Worm (Caenorhabditis elegans) whole organism, L2 larva: Measurements from ENCODE around the gene srh-142.

ENCODE experiments used
- F13H6.1 ChIP-seq: sonication (generic microtip); optimal IDR thresholded peaks from 2 replicates; lab custom pipeline; 2016; ENCODE audit warnings: missing genetic modification characterization, missing compliant biosample characterization
- R02D3.7 ChIP-seq: fragments of 150-350 bp; optimal IDR thresholded peaks from 2 replicates; lab custom pipeline; 2014; ENCODE audit warnings: missing biosample characterization, missing genetic modification characterization
- Y55F3AM.14 ChIP-seq: fragments of 200-800 bp; sonication (Bioruptor generic); optimal IDR thresholded peaks from 2 replicates; lab custom pipeline; 2018; ENCODE audit warnings: mild to moderate bottlenecking, missing genetic modification characterization, missing compliant biosample characterization
- ZK546.5 ChIP-seq: sonication (generic microtip); optimal IDR thresholded peaks from 2 replicates; lab custom pipeline; 2017; ENCODE audit warnings: missing biosample characterization, missing genetic modification characterization
- alr-1 ChIP-seq: fragments of 150-350 bp; optimal IDR thresholded peaks from 2 replicates; lab custom pipeline; 2014; ENCODE audit warnings: missing biosample characterization, missing genetic modification characterization
- aly-2 ChIP-seq: fragments of 150-350 bp; optimal IDR thresholded peaks from 2 replicates; lab custom pipeline; 2014; ENCODE audit warnings: missing biosample characterization, missing genetic modification characterization
- ama-1 ChIP-seq: fragments of 150-350 bp; optimal IDR thresholded peaks from 2 replicates; lab custom pipeline; 2018; ENCODE audit warnings: inconsistent platforms
- ceh-16 ChIP-seq: fragments of 150-350 bp; optimal IDR thresholded peaks from 2 replicates; lab custom pipeline; 2014; ENCODE audit warnings: missing biosample characterization, missing genetic modification characterization
- ceh-82 ChIP-seq: fragments of 150-350 bp; optimal IDR thresholded peaks from 2 replicates; lab custom pipeline; 2014; ENCODE audit warnings: missing biosample characterization, missing genetic modification characterization
- crh-2 ChIP-seq: sonication (generic microtip); optimal IDR thresholded peaks from 2 replicates; lab custom pipeline; 2017; ENCODE audit warnings: missing biosample characterization, missing genetic modification characterization
- elt-1 ChIP-seq: fragments of 150-350 bp; optimal IDR thresholded peaks from 2 replicates; lab custom pipeline; 2014; ENCODE audit warnings: missing biosample characterization, missing genetic modification characterization
- elt-3 ChIP-seq: sonication (generic microtip); optimal IDR thresholded peaks from 2 replicates; lab custom pipeline; 2017; ENCODE audit warnings: missing biosample characterization, missing genetic modification characterization
- fos-1 ChIP-seq: fragments of 150-350 bp; optimal IDR thresholded peaks from 2 replicates; lab custom pipeline; 2014; ENCODE audit warnings: missing biosample characterization, missing genetic modification characterization
- gmeb-1 ChIP-seq: fragments of 150-350 bp; optimal IDR thresholded peaks from 2 replicates; lab custom pipeline; 2014; ENCODE audit warnings: missing biosample characterization, missing genetic modification characterization
- lin-11 ChIP-seq: fragments of 150-350 bp; sonication (generic microtip); optimal IDR thresholded peaks from 2 replicates; lab custom pipeline; 2014; ENCODE audit warnings: missing biosample characterization, missing genetic modification characterization, inconsistent platforms, mixed read lengths
- lin-39 ChIP-seq: fragments of 150-350 bp; optimal IDR thresholded peaks from 2 replicates; lab custom pipeline; 2014; ENCODE audit warnings: missing biosample characterization, missing genetic modification reagents, missing genetic modification characterization
- lsy-2 ChIP-seq, 2 experiments: fragments of 150-350 bp in 1 of 2; sonication (generic microtip) in 1 of 2; optimal IDR thresholded peaks; 2 replicates each; lab custom pipeline; 2014 to 2017; ENCODE audit warnings: missing biosample characterization in 2 of 2, missing genetic modification characterization in 2 of 2
- mab-5 ChIP-seq: fragments of 150-350 bp; optimal IDR thresholded peaks from 2 replicates; lab custom pipeline; 2014; ENCODE audit warnings: missing biosample characterization, missing genetic modification characterization
- mbf-1 ChIP-seq: sonication (generic microtip); optimal IDR thresholded peaks from 2 replicates; lab custom pipeline; 2017; ENCODE audit warnings: missing biosample characterization, missing genetic modification characterization
- nhr-10 ChIP-seq: sonication (generic microtip); optimal IDR thresholded peaks from 2 replicates; lab custom pipeline; 2017; ENCODE audit warnings: missing biosample characterization, missing genetic modification characterization
- nhr-11 ChIP-seq: fragments of 150-350 bp; optimal IDR thresholded peaks from 2 replicates; lab custom pipeline; 2014; ENCODE audit warnings: missing biosample characterization, missing genetic modification characterization
- nhr-12 ChIP-seq: fragments of 150-350 bp; optimal IDR thresholded peaks from 2 replicates; lab custom pipeline; 2014; ENCODE audit warnings: missing biosample characterization, missing genetic modification characterization
- nhr-129 ChIP-seq: fragments of 150-350 bp; optimal IDR thresholded peaks from 2 replicates; lab custom pipeline; 2014; ENCODE audit warnings: missing biosample characterization, missing genetic modification characterization
- nhr-23 ChIP-seq: fragments of 150-350 bp; optimal IDR thresholded peaks from 2 replicates; lab custom pipeline; 2014; ENCODE audit warnings: missing biosample characterization, missing genetic modification reagents, missing genetic modification characterization
- nhr-6 ChIP-seq: fragments of 150-350 bp; optimal IDR thresholded peaks from 2 replicates; lab custom pipeline; 2014; ENCODE audit warnings: missing biosample characterization, missing genetic modification characterization
- nhr-77 ChIP-seq: fragments of 150-350 bp; optimal IDR thresholded peaks from 2 replicates; lab custom pipeline; 2014; ENCODE audit warnings: missing biosample characterization, missing genetic modification characterization
- peb-1 ChIP-seq: fragments of 150-350 bp; optimal IDR thresholded peaks from 2 replicates; lab custom pipeline; 2014; ENCODE audit warnings: missing biosample characterization, missing genetic modification characterization
- sem-4 ChIP-seq: fragments of 150-350 bp; optimal IDR thresholded peaks from 2 replicates; lab custom pipeline; 2014; ENCODE audit warnings: missing biosample characterization, missing genetic modification reagents, missing genetic modification characterization
- skn-1 ChIP-seq: sonication (generic microtip); optimal IDR thresholded peaks from 2 replicates; lab custom pipeline; 2017; ENCODE audit warnings: missing biosample characterization, missing genetic modification characterization
- sma-3 ChIP-seq: sonication (generic microtip); optimal IDR thresholded peaks from 2 replicates; lab custom pipeline; 2016; ENCODE audit warnings: missing genetic modification reagents, missing genetic modification characterization, missing compliant biosample characterization
- sma-9 ChIP-seq, 2 experiments: fragments of 150-350 bp in 1 of 2; sonication (generic microtip) in 1 of 2; optimal IDR thresholded peaks; 2 replicates each; lab custom pipeline; 2014 to 2016; ENCODE audit warnings: missing genetic modification characterization in 2 of 2, mild to moderate bottlenecking in 1 of 2, missing biosample characterization in 1 of 2, missing compliant biosample characterization in 1 of 2, missing genetic modification reagents in 1 of 2, moderate library complexity in 1 of 2
- snpc-4 ChIP-seq: fragments of 150-350 bp; optimal IDR thresholded peaks from 2 replicates; lab custom pipeline; 2014; ENCODE audit warnings: missing biosample characterization, missing genetic modification characterization
- unc-39 ChIP-seq: fragments of 150-350 bp; optimal IDR thresholded peaks from 2 replicates; lab custom pipeline; 2014; ENCODE audit warnings: missing biosample characterization, missing genetic modification characterization
- unc-55 ChIP-seq: fragments of 150-350 bp; sonication (generic microtip); optimal IDR thresholded peaks from 3 replicates; lab custom pipeline; 2014; ENCODE audit warnings: missing biosample characterization, missing genetic modification reagents, missing genetic modification characterization
- unc-62 ChIP-seq: fragments of 150-350 bp; optimal IDR thresholded peaks from 2 replicates; lab custom pipeline; 2014; ENCODE audit warnings: missing biosample characterization, missing genetic modification reagents, missing genetic modification characterization
- ztf-1 ChIP-seq: fragments of 200-800 bp; sonication (Bioruptor generic); conservative IDR thresholded peaks from 2 replicates; pipeline ENCODE4 v1.3.6; 2022; ENCODE audit warnings: missing genetic modification characterization, missing compliant biosample characterization
- ztf-11 ChIP-seq: sonication (generic microtip); optimal IDR thresholded peaks from 2 replicates; lab custom pipeline; 2017; ENCODE audit warnings: missing biosample characterization, missing genetic modification characterization
- ztf-4 ChIP-seq: fragments of 150-350 bp; optimal IDR thresholded peaks from 2 replicates; lab custom pipeline; 2014; ENCODE audit warnings: missing biosample characterization, missing genetic modification characterization

srh-142 gene

DNA sequence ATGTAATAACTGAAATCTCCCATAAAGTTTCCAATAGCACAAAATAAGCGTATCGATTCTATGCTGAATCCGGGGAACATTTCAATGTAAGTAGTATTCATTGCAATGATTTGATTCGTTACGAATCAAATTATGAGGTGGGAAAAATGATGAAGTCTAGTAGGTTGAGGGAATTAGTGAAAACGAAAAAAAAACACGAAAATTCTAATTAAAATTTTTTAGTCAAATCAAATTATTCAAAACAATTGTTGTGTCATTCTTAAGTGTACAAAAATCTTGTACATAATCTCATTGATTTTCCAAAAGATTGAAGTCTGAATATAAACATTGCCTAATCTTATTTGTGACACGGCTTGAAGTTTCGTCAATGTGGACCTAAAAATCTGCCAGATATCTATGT lies 36.3 kb downstream of the srh-142 start, which contains the start of gene srw-29:
Gene srw-29, minus strand, starts transcription at position 101 of the 400 bp plus-strand sequence.
- TF ChIP-seq unc-39 (tag; lab: Kevin White, UChicago): no peak
- TF ChIP-seq lin-11: no peak
- no peak for TF ChIP-seq nhr-6 (tag; lab: Kevin White, UChicago)
- TF ChIP-seq nhr-12 (tag; lab: Kevin White, UChicago): no peak
- no peak for TF ChIP-seq mbf-1 (tag; lab: Kevin White, UChicago)
- no peak for TF ChIP-seq elt-3 (tag; lab: Kevin White, UChicago)
- TF ChIP-seq sem-4 (tag; lab: Kevin White, UChicago): no peak
- no peak for TF ChIP-seq lin-39
- no peak for TF ChIP-seq Y55F3AM.14 (GFP tag; lab: Kevin White, UChicago)
- TF ChIP-seq, all 48 proteins: peak for 0

DNA sequence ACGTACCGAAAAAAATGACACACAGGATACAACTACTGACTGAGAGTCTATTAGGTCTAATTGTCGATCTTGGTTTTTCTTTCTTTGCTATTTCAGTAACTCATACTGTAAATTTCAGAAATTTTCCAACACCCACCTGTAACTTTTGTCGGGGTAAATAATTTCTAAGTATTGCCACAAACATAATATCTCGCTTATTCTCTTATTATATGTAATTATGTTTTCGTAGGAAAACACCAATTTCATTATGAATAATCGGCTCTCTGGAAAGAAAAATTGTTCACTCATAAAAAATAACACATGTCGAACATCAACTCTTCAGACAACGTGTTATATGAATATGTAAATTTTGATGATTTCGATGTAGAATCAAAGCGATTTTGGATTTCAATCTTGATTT lies 40.1 kb downstream of the srh-142 start, which contains the start of gene srw-48:
Gene srw-48, plus strand, starts transcription at position 301 of the 400 bp plus-strand sequence.
- TF ChIP-seq unc-39 (tag; lab: Kevin White, UChicago) (no peak), lsy-2 (tag; optimal IDR thresholded peaks at IDR 0.05; lab: Kevin White, UChicago) (no peak), crh-2 (no peak), peb-1 (tag; lab: Kevin White, UChicago) (no peak), lin-11 (no peak), ztf-1 (GFP tag; lab: Robert Waterston, UW) (no peak), aly-2 (no peak), nhr-23 (no peak), sma-3 (GFP tag; lab: Kevin White, UChicago) (no peak), unc-62 (GFP tag; lab: Kevin White, UChicago) (no peak), lin-39 (no peak), unc-55 (GFP tag; lab: Kevin White, UChicago) (no peak), ama-1 (lab: Kevin White, UChicago) (no peak)

ce11 chrV:16419769-16420168 lies 41.0 kb downstream of the srh-142 start, which contains the start of gene F26D2.16:
Gene F26D2.16, minus strand, starts transcription at chrV:16419869.
- no peak for TF ChIP-seq sma-9 (GFP tag; optimal IDR thresholded peaks at IDR 0.05; lab: Kevin White, UChicago)
- TF ChIP-seq sma-9 (tag; optimal IDR thresholded peaks at IDR 0.05; lab: Kevin White, UChicago): no peak
- TF ChIP-seq unc-62 (GFP tag; lab: Kevin White, UChicago): no peak
- TF ChIP-seq ceh-16 (tag; lab: Kevin White, UChicago): no peak
- TF ChIP-seq mab-5: no peak
- no peak for TF ChIP-seq elt-3 (tag; lab: Kevin White, UChicago)
- no peak for TF ChIP-seq ztf-4
- TF ChIP-seq, all 48 proteins: peak for 0

ce11 chrV:16417014-16417413 lies 43.8 kb downstream of the srh-142 start, which contains the start of gene str-55:
Gene str-55, minus strand, starts transcription at chrV:16417114.
- TF ChIP-seq unc-39 (tag; lab: Kevin White, UChicago) (no peak), nhr-129 (no peak), elt-1 (no peak), nhr-11 (tag; lab: Kevin White, UChicago) (no peak), nhr-10 (no peak), Y55F3AM.14 (GFP tag; lab: Kevin White, UChicago) (no peak), ceh-16 (tag; lab: Kevin White, UChicago) (no peak), gmeb-1 (tag; lab: Kevin White, UChicago) (no peak), elt-3 (tag; lab: Kevin White, UChicago) (no peak), ztf-11 (tag; lab: Kevin White, UChicago) (no peak), F13H6.1 (no peak), nhr-12 (tag; lab: Kevin White, UChicago) (no peak), aly-2 (no peak), ceh-82 (no peak), nhr-6 (tag; lab: Kevin White, UChicago) (no peak), alr-1 (tag; lab: Kevin White, UChicago) (no peak)

DNA sequence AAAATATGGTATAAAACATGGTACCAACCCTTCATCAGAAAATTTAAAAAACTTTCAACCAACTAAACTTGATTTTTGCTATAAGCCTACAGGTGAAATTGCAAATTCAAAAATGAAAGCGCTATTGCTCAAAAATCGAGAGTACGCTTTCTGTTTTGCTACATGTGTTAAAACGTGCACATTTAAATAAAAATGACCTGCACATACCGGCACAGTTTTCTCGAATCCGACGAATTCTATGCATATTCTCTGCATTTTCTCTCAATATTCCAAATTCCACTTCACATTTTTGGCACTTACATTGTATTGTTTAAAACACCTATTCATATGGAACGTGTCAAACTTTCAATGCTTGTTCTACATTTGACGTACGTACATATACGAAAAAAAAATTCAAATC lies 50.2 kb downstream of the srh-142 start, which contains the start of gene srh-145:
Gene srh-145, plus strand, starts transcription at position 193 of the 400 bp plus-strand sequence.
- TF ChIP-seq nhr-77 (no peak), lin-39 (no peak), fos-1 (tag; lab: Kevin White, UChicago) (no peak), crh-2 (no peak), R02D3.7 (tag; lab: Kevin White, UChicago) (no peak), snpc-4 (tag; lab: Kevin White, UChicago) (no peak), elt-1 (no peak), elt-3 (tag; lab: Kevin White, UChicago) (no peak), sem-4 (tag; lab: Kevin White, UChicago) (no peak), skn-1 (no peak), alr-1 (tag; lab: Kevin White, UChicago) (no peak), ZK546.5 (no peak)
